Fruit fly (Drosophila melanogaster) whole organism, adult: ENCODE measurements around the gene Ir7e.

Source experiments
- CG12768 ChIP-seq: fragments of 200-800 bp; sonication (Bioruptor generic); optimal IDR thresholded peaks from 2 replicates; lab custom pipeline; 2017; ENCODE audit warnings: missing biosample characterization, missing genetic modification characterization, mild to moderate bottlenecking, moderate library complexity, missing genetic modification reagents
- CG5204 ChIP-seq: fragments of 200-800 bp; sonication (Bioruptor generic); optimal IDR thresholded peaks from 2 replicates; lab custom pipeline; 2016; ENCODE audit warnings: missing biosample characterization, missing genetic modification characterization

DNA sequence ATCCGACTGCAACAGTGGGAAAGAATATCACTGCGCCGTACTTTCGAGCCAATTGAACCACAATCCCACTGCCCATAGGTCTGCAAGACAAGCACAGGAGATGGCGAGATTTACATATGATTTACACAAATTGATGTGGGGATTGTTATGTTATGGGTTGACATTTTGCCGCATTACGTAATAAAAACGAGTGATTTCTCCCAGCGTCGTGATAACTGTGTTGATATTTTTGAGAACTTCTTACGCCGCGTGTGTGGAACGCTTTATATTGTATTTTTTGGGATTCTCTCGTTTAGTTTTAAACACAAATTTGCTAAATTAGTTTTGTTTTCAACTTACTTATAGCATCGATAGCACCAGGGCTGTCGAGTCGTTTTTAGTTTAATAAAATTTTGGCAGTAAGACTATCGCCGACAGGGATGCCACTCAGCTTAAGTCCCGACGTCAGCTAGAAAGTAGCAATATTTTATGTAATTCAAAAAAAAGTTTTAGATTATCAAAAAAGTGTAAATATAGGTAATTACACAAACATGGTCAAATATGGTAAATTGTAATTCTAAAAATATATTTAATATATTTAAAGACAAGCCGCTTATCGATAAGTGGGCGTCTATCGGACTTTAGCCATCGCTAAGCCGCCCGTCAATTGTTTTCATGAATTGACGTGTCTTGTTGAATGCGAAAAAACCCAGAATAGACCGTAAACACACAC lies 12.1 kb upstream of the Ir7e start, which contains the start of the genes CG45089, ND-MNLL and p115:
- TF ChIP-seq CG12768 (GFP tag; lab: Kevin White, UChicago), result no peak
- peak; percentile 40 for TF ChIP-seq CG5204 (GFP tag; lab: Kevin White, UChicago)
